Worm (Caenorhabditis elegans) whole organism, midembryonic: ENCODE data around the gene fdgt-1.
"Not testable (repeated sequence)": the region's sequence is repeated elsewhere in the genome, so short reads cannot be mapped to it uniquely, and the experiment has no call there.

Experiments
- T22C8.4 ChIP-seq: fragments of 200-800 bp; sonication (Bioruptor generic); IDR thresholded peaks from 2 replicates; pipeline ENCODE4 v1.3.6; 2022; ENCODE audit warnings: missing genetic modification characterization, missing compliant biosample characterization
- cog-1 ChIP-seq: sonication (generic microtip); optimal IDR thresholded peaks from 2 replicates; lab custom pipeline; 2016; ENCODE audit warnings: missing genetic modification characterization, missing compliant biosample characterization
- flt-1 ChIP-seq: fragments of 200-800 bp; sonication (Bioruptor generic); IDR thresholded peaks from 2 replicates; pipeline ENCODE4 v1.3.6; 2022; ENCODE audit warnings: missing genetic modification characterization, missing compliant biosample characterization
- klf-2 ChIP-seq: fragments of 200-800 bp; sonication (Bioruptor generic); conservative IDR thresholded peaks from 2 replicates; pipeline ENCODE4 v1.3.6; 2022; ENCODE audit warnings: missing genetic modification reagents, missing genetic modification characterization, missing compliant biosample characterization
- med-1 ChIP-seq: sonication (generic microtip); optimal IDR thresholded peaks from 2 replicates; lab custom pipeline; 2017; ENCODE audit warnings: missing genetic modification characterization, mild to moderate bottlenecking, missing compliant biosample characterization, antibody characterized with exemption, missing genetic modification reagents; ENCODE audit not compliant: insufficient read depth
- ref-1 ChIP-seq: fragments of 200-800 bp; sonication (Bioruptor generic); conservative IDR thresholded peaks from 2 replicates; pipeline ENCODE4 v1.3.6; 2022; ENCODE audit warnings: missing genetic modification reagents, missing genetic modification characterization, missing compliant biosample characterization
- tab-1 ChIP-seq: fragments of 200-800 bp; sonication (Bioruptor generic); IDR thresholded peaks from 2 replicates; pipeline ENCODE4 v1.3.6; 2022; ENCODE audit warnings: missing genetic modification characterization, missing compliant biosample characterization
- ztf-23 ChIP-seq: fragments of 200-800 bp; sonication (Bioruptor generic); IDR thresholded peaks from 2 replicates; pipeline ENCODE4 v1.3.6; 2022; ENCODE audit warnings: missing genetic modification reagents, missing genetic modification characterization, missing compliant biosample characterization
- ztf-29 ChIP-seq: fragments of 200-800 bp; sonication (Bioruptor generic); IDR thresholded peaks from 2 replicates; pipeline ENCODE4 v1.3.6; 2022; ENCODE audit warnings: missing genetic modification reagents, missing genetic modification characterization, missing compliant biosample characterization

fdgt-1 gene

DNA sequence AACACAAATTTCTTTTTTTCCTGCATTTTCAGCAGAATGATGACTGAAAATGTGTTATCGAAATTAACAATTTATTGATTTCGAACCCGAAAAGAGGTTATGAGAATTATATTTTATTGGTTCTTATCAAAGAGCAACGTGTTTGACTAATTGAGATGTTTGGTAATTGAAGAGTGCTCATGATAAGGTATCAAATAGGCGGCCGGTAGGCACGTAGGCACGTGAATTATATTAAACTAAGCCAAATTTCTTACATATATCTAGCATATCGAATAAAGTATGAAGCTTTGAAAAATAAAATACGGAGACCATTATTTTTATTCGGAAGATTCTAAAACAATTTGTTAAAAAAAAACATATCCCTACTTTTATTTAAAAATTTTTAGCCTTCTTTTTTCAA lies 13.0 kb downstream of the fdgt-1 start, which contains the start of gene math-45:
TSS of gene math-45 (minus strand) at position 101 of the 400 bp plus-strand sequence.
- TF ChIP-seq T22C8.4 (GFP tag; lab: Robert Waterston, UW) (no peak), ref-1 (GFP tag; lab: Robert Waterston, UW) (no peak), tab-1 (GFP tag; lab: Robert Waterston, UW) (no peak), med-1 (GFP tag; lab: Kevin White, UChicago) (no peak), ztf-29 (GFP tag; lab: Robert Waterston, UW) (no peak), ztf-23 (GFP tag; lab: Robert Waterston, UW) (no peak), flt-1 (no peak), klf-2 (no peak), cog-1 (no peak)

DNA sequence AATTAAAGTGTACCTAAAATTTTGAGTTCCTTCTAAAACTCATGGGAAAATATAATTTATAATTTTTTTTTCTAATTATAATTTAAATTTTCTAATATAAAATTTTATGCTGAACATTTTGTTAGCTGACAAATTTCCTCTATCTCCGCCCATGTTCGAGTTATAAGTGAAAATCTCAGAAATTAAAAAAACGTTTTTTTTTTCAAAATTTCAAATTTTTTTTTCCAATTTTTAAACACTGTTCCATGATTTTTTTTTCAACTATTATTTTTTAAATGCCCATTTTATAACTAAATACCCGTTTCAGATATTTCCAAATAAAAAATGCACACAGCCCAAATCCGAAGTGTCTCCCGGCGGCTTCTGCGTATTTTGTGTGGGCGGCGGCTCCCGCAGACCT lies 14.5 kb downstream of the fdgt-1 start, which contains the start of gene Y51H7BR.8:
TSS of gene Y51H7BR.8 (plus strand) at position 301 of the 400 bp plus-strand sequence.
- no peak for TF ChIP-seq flt-1
- TF ChIP-seq ztf-29 (GFP tag; lab: Robert Waterston, UW): no peak
- no peak for TF ChIP-seq ref-1 (GFP tag; lab: Robert Waterston, UW)
- TF ChIP-seq T22C8.4 (GFP tag; lab: Robert Waterston, UW): no peak
- TF ChIP-seq tab-1 (GFP tag; lab: Robert Waterston, UW): no peak

ce11 chrII:1519867-1520266 lies 15.5 kb downstream of the fdgt-1 start:
- TF ChIP-seq ztf-29 (GFP tag; lab: Robert Waterston, UW) (no peak), tab-1 (GFP tag; lab: Robert Waterston, UW) (peak; percentile 69; the same call in 1 of the 2 replicates), cog-1 (no peak), ztf-23 (GFP tag; lab: Robert Waterston, UW) (peak; percentile 12; the same call in 1 of the 2 replicates), med-1 (GFP tag; lab: Kevin White, UChicago) (no peak), flt-1 (0 out of 2 replicates have a peak, but pooled peaks have one; percentile 23), klf-2 (no peak), ref-1 (GFP tag; lab: Robert Waterston, UW) (no peak), T22C8.4 (GFP tag; lab: Robert Waterston, UW) (no peak)

DNA sequence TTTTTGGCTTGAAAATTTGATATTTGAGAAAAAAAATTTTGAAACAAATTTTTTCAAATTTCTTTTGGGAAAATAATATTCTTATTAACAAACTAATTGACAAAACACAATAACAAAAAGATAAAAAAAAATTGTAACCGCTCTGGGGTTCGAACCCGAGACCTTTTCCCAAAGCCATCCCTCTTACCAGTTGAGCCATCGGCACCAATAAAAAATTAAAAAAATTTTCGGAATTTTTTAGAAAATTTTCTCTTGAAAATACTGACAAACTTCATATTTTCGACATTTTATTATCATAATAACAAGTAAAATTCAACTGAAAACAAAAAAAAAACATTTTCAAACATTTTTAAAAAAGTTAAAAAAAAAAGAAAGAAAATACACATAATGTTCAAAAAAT lies 17.6 kb downstream of the fdgt-1 start:
- no peak for TF ChIP-seq flt-1
- no peak for TF ChIP-seq klf-2

ce11 chrII:1525498-1525897 lies 21.1 kb downstream of the fdgt-1 start, which contains the start of gene Y51H7BR.7:
TSS of gene Y51H7BR.7 (minus strand) at chrII:1525598.
- TF ChIP-seq med-1 (GFP tag; lab: Kevin White, UChicago): no peak

DNA sequence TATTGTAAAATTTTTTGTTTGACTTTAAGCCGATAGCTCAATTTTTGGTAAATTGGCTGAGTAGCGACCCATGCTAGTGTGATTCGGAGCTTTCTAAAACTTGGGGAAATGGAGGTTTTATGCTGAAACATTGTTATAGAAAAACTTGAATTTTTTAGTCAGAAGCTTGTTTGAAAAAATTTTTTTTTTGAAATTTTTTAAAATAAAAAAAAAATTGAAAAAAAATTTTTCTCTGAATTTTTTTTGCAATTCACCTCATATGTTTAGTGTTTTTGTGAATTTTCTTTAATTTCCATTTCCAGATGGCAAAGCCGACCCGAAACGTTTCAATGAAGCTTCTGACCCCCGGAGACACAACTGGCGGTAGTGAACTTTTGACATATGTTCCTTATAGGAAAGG lies 24.7 kb downstream of the fdgt-1 start, which contains the start of gene Y51H7BR.4:
TSS of gene Y51H7BR.4 (plus strand) at position 301 of the 400 bp plus-strand sequence.
- no peak for TF ChIP-seq ztf-23 (GFP tag; lab: Robert Waterston, UW)
- no peak for TF ChIP-seq med-1 (GFP tag; lab: Kevin White, UChicago)
- no peak for TF ChIP-seq flt-1
- TF ChIP-seq tab-1 (GFP tag; lab: Robert Waterston, UW): no peak
- TF ChIP-seq cog-1: no peak
- TF ChIP-seq T22C8.4 (GFP tag; lab: Robert Waterston, UW): no peak
- no peak for TF ChIP-seq ref-1 (GFP tag; lab: Robert Waterston, UW)
- TF ChIP-seq ztf-29 (GFP tag; lab: Robert Waterston, UW): no peak
- TF ChIP-seq klf-2: no peak

DNA sequence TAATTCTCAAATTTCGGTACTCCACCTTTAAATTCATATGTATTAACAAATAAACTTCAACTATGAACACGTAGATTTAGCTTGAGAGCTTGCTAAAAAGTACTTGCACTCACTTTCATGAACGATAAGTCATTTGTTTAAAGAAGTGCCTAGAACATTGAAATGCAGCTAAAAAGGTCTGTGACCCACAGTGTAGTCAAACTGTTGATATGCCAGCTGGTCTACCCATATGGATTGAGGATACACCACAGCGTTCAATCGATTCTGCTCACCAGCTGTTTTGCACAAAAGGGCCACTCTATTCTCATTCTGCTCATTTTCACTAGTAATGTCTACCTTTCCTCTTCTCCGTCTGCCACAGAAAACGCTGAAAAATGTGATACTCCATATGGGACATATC lies 31.6 kb downstream of the fdgt-1 start, which contains the start of gene fbxb-43:
TSS of gene fbxb-43 (plus strand) at position 301 of the 400 bp plus-strand sequence.
- TF ChIP-seq ztf-23 (GFP tag; lab: Robert Waterston, UW): no peak

DNA sequence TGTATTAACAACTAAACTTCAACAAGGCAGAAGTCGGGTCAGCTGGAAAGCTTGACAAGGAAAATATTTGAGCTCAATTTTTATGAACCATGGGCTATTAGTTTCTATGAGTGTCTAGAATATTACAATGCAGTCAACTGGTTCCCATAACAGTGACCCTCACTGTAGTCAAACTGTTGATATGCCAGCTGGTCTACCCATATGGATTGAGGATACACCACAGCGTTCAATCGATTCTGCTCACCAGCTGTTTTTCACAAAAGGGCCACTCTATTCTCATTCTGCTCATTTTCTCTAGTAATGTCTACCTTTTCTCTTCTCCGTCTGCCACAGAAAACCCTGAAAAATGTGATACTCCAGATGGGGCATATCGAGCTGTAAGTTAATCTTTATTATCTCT lies 33.0 kb downstream of the fdgt-1 start, which contains the start of gene fbxb-42:
TSS of gene fbxb-42 (plus strand) at position 301 of the 400 bp plus-strand sequence.
- TF ChIP-seq tab-1 (GFP tag; lab: Robert Waterston, UW) (no peak), flt-1 (no peak), cog-1 (no peak), ztf-29 (GFP tag; lab: Robert Waterston, UW) (no peak), klf-2 (no peak), T22C8.4 (GFP tag; lab: Robert Waterston, UW) (no peak), ref-1 (GFP tag; lab: Robert Waterston, UW) (no peak), med-1 (GFP tag; lab: Kevin White, UChicago) (no peak), ztf-23 (GFP tag; lab: Robert Waterston, UW) (no peak)

DNA sequence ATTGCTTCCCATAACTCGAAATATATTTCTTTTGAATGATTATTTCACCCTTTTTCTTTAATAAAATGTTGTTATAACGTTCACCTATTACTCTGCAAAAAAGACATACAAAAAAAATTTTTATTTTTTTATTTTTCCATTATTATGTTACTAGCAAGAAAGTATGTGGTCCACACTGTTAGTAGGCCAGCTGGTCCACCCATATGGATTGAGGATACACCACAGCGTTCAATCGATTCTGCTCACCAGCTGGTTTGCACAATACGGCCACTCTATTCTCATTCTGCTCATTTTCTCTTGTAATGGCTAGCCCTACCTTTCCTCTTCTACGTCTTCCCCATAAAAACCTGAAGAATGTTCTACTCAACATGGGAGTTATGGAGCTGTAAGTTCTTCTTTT lies 34.2 kb downstream of the fdgt-1 start, which contains the start of gene fbxb-44:
TSS of gene fbxb-44 (plus strand) at position 301 of the 400 bp plus-strand sequence.
- TF ChIP-seq med-1 (GFP tag; lab: Kevin White, UChicago) (no peak), klf-2 (no peak), cog-1 (no peak), T22C8.4 (GFP tag; lab: Robert Waterston, UW) (no peak), ztf-23 (GFP tag; lab: Robert Waterston, UW) (no peak), flt-1 (no peak), ref-1 (GFP tag; lab: Robert Waterston, UW) (no peak), tab-1 (GFP tag; lab: Robert Waterston, UW) (no peak), ztf-29 (GFP tag; lab: Robert Waterston, UW) (no peak)

ce11 chrII:1540628-1541027 lies 36.3 kb downstream of the fdgt-1 start, which contains the start of gene poml-4:
TSS of gene poml-4 (plus strand) at chrII:1540928.
- not testable (repeated sequence) for TF ChIP-seq klf-2; flt-1; med-1 (GFP tag; lab: Kevin White, UChicago)

DNA sequence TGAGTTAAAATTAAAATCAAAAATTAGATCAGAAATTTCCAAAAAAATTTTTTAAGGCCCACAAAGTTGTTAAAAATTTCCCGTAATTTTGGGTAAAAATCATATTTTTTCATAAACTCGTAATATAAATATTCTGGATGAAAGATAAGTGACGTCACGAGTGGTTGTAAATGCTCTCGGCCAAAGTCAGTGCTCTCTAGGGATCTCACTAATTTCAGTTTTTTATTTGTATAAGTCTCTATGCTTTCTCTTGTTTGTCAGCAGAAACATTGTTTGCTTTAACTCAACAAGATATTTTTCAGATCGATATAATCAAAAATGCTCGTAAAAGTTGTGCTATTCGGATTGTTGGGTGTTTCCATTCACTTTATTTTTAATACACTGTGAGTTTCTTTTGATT lies 38.8 kb downstream of the fdgt-1 start, which contains the start of gene K05F6.4:
TSS of gene K05F6.4 (plus strand) at position 301 of the 400 bp plus-strand sequence.
- TF ChIP-seq T22C8.4 (GFP tag; lab: Robert Waterston, UW); klf-2; med-1 (GFP tag; lab: Kevin White, UChicago): not testable (repeated sequence)
